Worm (Caenorhabditis elegans): Measurements from ENCODE around the gene srd-16.

srd-16 gene

ce11 chrV:5850671-5851070, 49.2 kb downstream of the srd-16 start:
- TF ChIP-seq flt-1 (GFP tag; IDR thresholded peaks at IDR 0.05) = no peak

All from whole organism, early embryonic.